Worm (Caenorhabditis elegans) whole organism, L1 larva: ENCODE results near the gene tbc-18.

Source experiments
- dpl-1 ChIP-seq, 3 experiments: fragments of 150-350 bp in 2 of 3; sonication (generic microtip) in 1 of 3; optimal IDR thresholded peaks; 2 replicates each; lab custom pipeline; 2014 to 2017; ENCODE audit warnings: missing biosample characterization in 3 of 3, missing genetic modification characterization in 3 of 3, missing genetic modification reagents in 3 of 3
- nhr-47 ChIP-seq: sonication (generic microtip); optimal IDR thresholded peaks from 2 replicates; lab custom pipeline; 2016; ENCODE audit warnings: mild to moderate bottlenecking, missing genetic modification characterization, moderate library complexity, missing compliant biosample characterization
- pqm-1 ChIP-seq: sonication (generic microtip); optimal IDR thresholded peaks from 3 replicates; lab custom pipeline; 2017; ENCODE audit warnings: missing biosample characterization, missing genetic modification characterization
- skn-1 ChIP-seq: fragments of 150-350 bp; optimal IDR thresholded peaks from 2 replicates; lab custom pipeline; 2014; ENCODE audit warnings: missing biosample characterization, missing genetic modification characterization
- snu-23 ChIP-seq: sonication (generic microtip); optimal IDR thresholded peaks from 2 replicates; lab custom pipeline; 2016; ENCODE audit warnings: missing genetic modification characterization, missing compliant biosample characterization

DNA sequence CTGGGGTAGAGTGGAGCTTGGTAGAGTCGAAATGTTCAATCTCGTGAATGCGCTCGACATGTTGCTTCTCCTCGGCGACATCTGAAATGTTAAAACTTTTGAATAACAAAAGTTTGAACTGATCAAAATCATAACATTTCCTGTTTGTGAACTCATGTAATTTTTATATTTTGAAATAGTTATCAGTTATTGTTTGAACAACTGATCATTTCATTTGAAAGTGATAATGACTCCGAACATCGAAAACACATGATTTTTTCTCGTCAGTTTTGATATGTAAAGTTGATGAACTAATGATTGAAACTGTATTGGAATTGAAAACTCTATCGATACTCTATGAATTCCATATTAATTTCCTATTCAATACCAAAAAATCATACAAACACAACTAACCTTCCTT, 44.8 kb downstream of the tbc-18 start:
- TF ChIP-seq nhr-47 (tag; lab: Kevin White, UChicago) (no peak), pqm-1 (tag; lab: Kevin White, UChicago) (no peak), snu-23 (GFP tag; lab: Kevin White, UChicago) (no peak), skn-1 (tag; lab: Kevin White, UChicago) (no peak), dpl-1 (GFP tag; optimal IDR thresholded peaks at IDR 0.05; lab: Kevin White, UChicago) (no peak)
